Fruit fly (Drosophila melanogaster) whole organism, embryonic: ENCODE data around the gene Ntf-2r.

Experiments used
- Ada2b ChIP-seq: fragments of 200-800 bp; sonication (Bioruptor generic); IDR thresholded peaks from 2 replicates; pipeline ENCODE4 v1.3.6; 2022; ENCODE audit warnings: missing biosample characterization, missing genetic modification characterization
- CG10543 ChIP-seq: fragments of 200-800 bp; sonication (Bioruptor generic); optimal IDR thresholded peaks from 3 replicates; lab custom pipeline; 2017; ENCODE audit warnings: missing biosample characterization, mild to moderate bottlenecking, missing genetic modification characterization, moderate library complexity
- CG10565 ChIP-seq: fragments of 200-800 bp; sonication (Bioruptor generic); optimal IDR thresholded peaks from 3 replicates; lab custom pipeline; 2016; ENCODE audit warnings: missing biosample characterization, mild to moderate bottlenecking, missing genetic modification characterization
- CG12104 ChIP-seq: fragments of 200-800 bp; sonication (Bioruptor generic); optimal IDR thresholded peaks from 3 replicates; lab custom pipeline; 2016; ENCODE audit warnings: missing biosample characterization, missing genetic modification characterization
- CG13894 ChIP-seq: fragments of 200-800 bp; sonication (Bioruptor generic); optimal IDR thresholded peaks from 3 replicates; lab custom pipeline; 2018; ENCODE audit warnings: missing biosample characterization, mild to moderate bottlenecking, missing genetic modification characterization, moderate library complexity
- CG15011 ChIP-seq: fragments of 200-800 bp; sonication (Bioruptor generic); optimal IDR thresholded peaks from 3 replicates; lab custom pipeline; 2018; ENCODE audit warnings: missing biosample characterization, mild to moderate bottlenecking, missing genetic modification characterization
- CG1529 ChIP-seq: fragments of 200-800 bp; sonication (Bioruptor generic); optimal IDR thresholded peaks from 3 replicates; lab custom pipeline; 2018; ENCODE audit warnings: missing biosample characterization, missing genetic modification characterization
- CG15696 ChIP-seq: fragments of 200-800 bp; sonication (Bioruptor generic); optimal IDR thresholded peaks from 2 replicates; lab custom pipeline; 2019; ENCODE audit warnings: missing biosample characterization, mild to moderate bottlenecking, missing genetic modification characterization, moderate library complexity
- CG17359 ChIP-seq: fragments of 200-800 bp; sonication (Bioruptor generic); optimal IDR thresholded peaks from 3 replicates; lab custom pipeline; 2018; ENCODE audit warnings: missing biosample characterization, mild to moderate bottlenecking, missing genetic modification characterization, moderate library complexity
- CG17568 ChIP-seq: fragments of 200-800 bp; sonication (Bioruptor generic); optimal IDR thresholded peaks from 2 replicates; lab custom pipeline; 2018; ENCODE audit warnings: missing biosample characterization, mild to moderate bottlenecking, missing genetic modification characterization, moderate library complexity
- CG17612 ChIP-seq: fragments of 200-800 bp; sonication (Bioruptor generic); IDR thresholded peaks from 2 replicates; pipeline ENCODE4 v1.3.6; 2022; ENCODE audit warnings: missing biosample characterization, missing genetic modification characterization
- CG2875 ChIP-seq: fragments of 200-800 bp; sonication (Bioruptor generic); optimal IDR thresholded peaks from 2 replicates; lab custom pipeline; 2017; ENCODE audit warnings: missing biosample characterization, mild to moderate bottlenecking, missing genetic modification characterization, missing genetic modification reagents
- CG31365 ChIP-seq: fragments of 200-800 bp; sonication (Bioruptor generic); optimal IDR thresholded peaks from 2 replicates; lab custom pipeline; 2018; ENCODE audit warnings: missing biosample characterization, mild to moderate bottlenecking, missing genetic modification characterization
- CG4617 ChIP-seq: fragments of 200-800 bp; sonication (Bioruptor generic); optimal IDR thresholded peaks from 3 replicates; lab custom pipeline; 2016; ENCODE audit warnings: missing biosample characterization, missing genetic modification characterization, borderline replicate concordance
- CG4707 ChIP-seq: fragments of 200-800 bp; sonication (Bioruptor generic); optimal IDR thresholded peaks from 2 replicates; lab custom pipeline; 2018; ENCODE audit warnings: missing biosample characterization, mild to moderate bottlenecking, missing genetic modification characterization, moderate library complexity
- CG6254 ChIP-seq: fragments of 200-800 bp; sonication (Bioruptor generic); optimal IDR thresholded peaks from 3 replicates; lab custom pipeline; 2017; ENCODE audit warnings: mild to moderate bottlenecking, missing biosample characterization, missing genetic modification reagents, missing genetic modification characterization
- CG6791 ChIP-seq: fragments of 200-800 bp; sonication (Bioruptor generic); IDR thresholded peaks from 3 replicates; pipeline ENCODE4 v1.3.6; 2022; ENCODE audit warnings: missing biosample characterization, missing genetic modification characterization; ENCODE audit not compliant: partially characterized antibody
- CG7271 ChIP-seq: fragments of 200-800 bp; sonication (Bioruptor generic); optimal IDR thresholded peaks from 2 replicates; lab custom pipeline; 2018; ENCODE audit warnings: missing biosample characterization, mild to moderate bottlenecking, missing genetic modification characterization, moderate library complexity
- Dip3 ChIP-seq: fragments of 200-800 bp; sonication (Bioruptor generic); optimal IDR thresholded peaks from 3 replicates; lab custom pipeline; 2016; ENCODE audit warnings: missing biosample characterization, missing genetic modification characterization
- E2f2 ChIP-seq: fragments of 200-800 bp; sonication (Bioruptor generic); IDR thresholded peaks from 2 replicates; pipeline ENCODE4 v1.3.6; 2022; ENCODE audit warnings: missing biosample characterization, missing genetic modification characterization
- ERR ChIP-seq: fragments of 200-800 bp; sonication (Bioruptor generic); optimal IDR thresholded peaks from 2 replicates; lab custom pipeline; 2016; ENCODE audit warnings: missing biosample characterization, missing genetic modification characterization
- HHEX ChIP-seq: fragments of 200-800 bp; sonication (Bioruptor generic); optimal IDR thresholded peaks from 3 replicates; lab custom pipeline; 2017; ENCODE audit warnings: missing biosample characterization, mild to moderate bottlenecking, missing genetic modification characterization, missing genetic modification reagents
- HLHmδ ChIP-seq: fragments of 200-800 bp; sonication (Bioruptor generic); optimal IDR thresholded peaks from 2 replicates; lab custom pipeline; 2018; ENCODE audit warnings: missing biosample characterization, mild to moderate bottlenecking, missing genetic modification characterization, moderate library complexity
- Hr78 ChIP-seq, 2 experiments: fragments of 200-800 bp in 1 of 2; fragments of >200 bp in 1 of 2; sonication (Bioruptor generic) in 1 of 2; optimal IDR thresholded peaks; 2 replicates each; lab custom pipeline; 2017 to 2019; ENCODE audit warnings: missing biosample characterization in 2 of 2, missing genetic modification characterization in 2 of 2, mild to moderate bottlenecking in 1 of 2, moderate library complexity in 1 of 2
- Nf-YC ChIP-seq: fragments of 200-800 bp; optimal IDR thresholded peaks from 3 replicates; lab custom pipeline; 2019; ENCODE audit warnings: missing biosample characterization, mild to moderate bottlenecking, missing genetic modification characterization, moderate library complexity
- Opbp ChIP-seq: fragments of 200-800 bp; sonication (Bioruptor generic); IDR thresholded peaks from 3 replicates; pipeline ENCODE4 v1.3.6; 2022; ENCODE audit warnings: missing biosample characterization, missing genetic modification characterization; ENCODE audit not compliant: partially characterized antibody
- Sry-β ChIP-seq: fragments of 200-800 bp; sonication (Bioruptor generic); optimal IDR thresholded peaks from 2 replicates; lab custom pipeline; 2018; ENCODE audit warnings: missing biosample characterization, mild to moderate bottlenecking, missing genetic modification characterization, moderate library complexity
- ac ChIP-seq: fragments of 200-800 bp; sonication (Bioruptor generic); optimal IDR thresholded peaks from 3 replicates; lab custom pipeline; 2017; ENCODE audit warnings: missing biosample characterization, mild to moderate bottlenecking, missing genetic modification characterization
- ara ChIP-seq: fragments of 200-800 bp; sonication (Bioruptor generic); IDR thresholded peaks from 2 replicates; pipeline ENCODE4 v1.3.6; 2022; ENCODE audit warnings: missing biosample characterization, missing genetic modification characterization
- bigmax ChIP-seq: fragments of 200-800 bp; sonication (Bioruptor generic); optimal IDR thresholded peaks from 2 replicates; lab custom pipeline; 2018; ENCODE audit warnings: missing biosample characterization, mild to moderate bottlenecking, missing genetic modification characterization
- chif ChIP-seq, 2 experiments: fragments of 200-800 bp; sonication (Bioruptor generic); optimal IDR thresholded peaks; 3 replicates each; lab custom pipeline; 2016; ENCODE audit warnings: missing biosample characterization in 2 of 2, missing genetic modification characterization in 2 of 2
- chm ChIP-seq: fragments of 200-800 bp; sonication (Bioruptor generic); IDR thresholded peaks from 2 replicates; pipeline ENCODE4 v1.3.6; 2022; ENCODE audit warnings: missing biosample characterization, missing genetic modification characterization
- ci ChIP-seq: fragments of 200-800 bp; sonication (Bioruptor generic); IDR thresholded peaks from 3 replicates; pipeline ENCODE4 v1.3.6; 2022; ENCODE audit warnings: missing biosample characterization, missing genetic modification characterization
- dm ChIP-seq: fragments of 200-800 bp; sonication (Bioruptor generic); optimal IDR thresholded peaks from 3 replicates; lab custom pipeline; 2016; ENCODE audit warnings: missing biosample characterization, missing genetic modification characterization
- eve ChIP-seq, 2 experiments: fragments of >200 bp; optimal IDR thresholded peaks; 2 replicates each; lab custom pipeline; 2017; ENCODE audit warnings: missing biosample characterization in 2 of 2, missing genetic modification characterization in 2 of 2
- fd102C ChIP-seq: fragments of 200-800 bp; sonication (Bioruptor generic); optimal IDR thresholded peaks from 2 replicates; lab custom pipeline; 2018; ENCODE audit warnings: missing biosample characterization, mild to moderate bottlenecking, missing genetic modification characterization, moderate library complexity
- gcm ChIP-seq: fragments of 200-800 bp; sonication (Bioruptor generic); optimal IDR thresholded peaks from 2 replicates; lab custom pipeline; 2019; ENCODE audit warnings: missing biosample characterization, mild to moderate bottlenecking, missing genetic modification characterization, moderate library complexity
- hb ChIP-seq: fragments of 200-800 bp; sonication (Bioruptor generic); IDR thresholded peaks from 3 replicates; pipeline ENCODE4 v1.3.6; 2022; ENCODE audit warnings: missing biosample characterization, missing genetic modification characterization; ENCODE audit not compliant: partially characterized antibody
- hkb ChIP-seq, 2 experiments: fragments of 200-800 bp in 1 of 2; fragments of >200 bp in 1 of 2; sonication (Bioruptor generic) in 1 of 2; IDR thresholded peaks in 1 of 2; optimal IDR thresholded peaks in 1 of 2; 2 replicates each; pipeline versions ENCODE4 v1.3.6 to Lab custom; 2017 to 2022; ENCODE audit warnings: missing biosample characterization in 1 of 2, missing genetic modification characterization in 1 of 2
- jumu ChIP-seq: fragments of 200-800 bp; sonication (Bioruptor generic); optimal IDR thresholded peaks from 3 replicates; lab custom pipeline; 2016; ENCODE audit warnings: missing biosample characterization, missing genetic modification characterization
- oc ChIP-seq: fragments of 200-800 bp; sonication (Bioruptor generic); optimal IDR thresholded peaks from 2 replicates; lab custom pipeline; 2018; ENCODE audit warnings: missing biosample characterization, mild to moderate bottlenecking, missing genetic modification characterization, moderate library complexity
- org-1 ChIP-seq: fragments of 200-800 bp; sonication (Bioruptor generic); optimal IDR thresholded peaks from 2 replicates; lab custom pipeline; 2017; ENCODE audit warnings: missing biosample characterization, missing genetic modification characterization
- otp ChIP-seq: fragments of 200-800 bp; sonication (Bioruptor generic); IDR thresholded peaks from 3 replicates; pipeline ENCODE4, ENCODE4 v1.3.6; 2022; ENCODE audit warnings: missing biosample characterization, missing genetic modification characterization
- phol ChIP-seq: fragments of 200-800 bp; sonication (Bioruptor generic); optimal IDR thresholded peaks from 3 replicates; lab custom pipeline; 2018; ENCODE audit warnings: missing biosample characterization, mild to moderate bottlenecking, missing genetic modification characterization, moderate library complexity
- pzg ChIP-seq: fragments of 200-800 bp; sonication (Bioruptor generic); optimal IDR thresholded peaks from 3 replicates; lab custom pipeline; 2018; ENCODE audit warnings: missing biosample characterization, mild to moderate bottlenecking, missing genetic modification characterization, moderate library complexity
- so ChIP-seq: fragments of 200-800 bp; sonication (Bioruptor generic); IDR thresholded peaks from 3 replicates; pipeline ENCODE4 v1.3.6; 2022; ENCODE audit warnings: missing biosample characterization, missing genetic modification characterization
- sob ChIP-seq: fragments of 200-800 bp; sonication (Bioruptor generic); IDR thresholded peaks from 2 replicates; pipeline ENCODE4 v1.3.6; 2022; ENCODE audit warnings: missing biosample characterization, missing genetic modification characterization
- vnd ChIP-seq: fragments of 200-800 bp; sonication (Bioruptor generic); IDR thresholded peaks from 3 replicates; pipeline ENCODE4 v1.3.6; 2022; ENCODE audit warnings: missing biosample characterization, missing genetic modification characterization; ENCODE audit not compliant: partially characterized antibody
- wek ChIP-seq: fragments of 200-800 bp; sonication (Bioruptor generic); optimal IDR thresholded peaks from 3 replicates; lab custom pipeline; 2018; ENCODE audit warnings: missing biosample characterization, mild to moderate bottlenecking, missing genetic modification characterization, moderate library complexity

Ntf-2r gene

DNA sequence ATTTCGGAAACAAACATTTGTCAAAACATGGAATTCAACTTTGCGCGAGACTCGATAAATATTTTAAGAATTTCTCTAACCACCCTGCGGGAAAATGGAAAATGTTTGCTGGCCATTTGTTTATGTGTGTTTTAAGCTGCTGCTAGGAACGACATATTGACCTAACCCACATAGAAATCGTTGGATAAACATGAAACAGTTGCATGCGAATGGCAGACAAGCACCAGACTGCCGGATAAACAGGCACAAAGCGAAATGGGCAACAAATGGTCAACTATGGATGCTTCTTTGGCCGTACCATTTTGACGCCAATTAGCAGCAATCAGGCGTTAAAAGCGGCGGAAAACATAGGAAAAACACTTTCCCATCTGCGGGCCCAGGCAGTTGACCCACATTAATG lies 42.4 kb downstream of the Ntf-2r start (continued):
- peak; percentile 48 for TF ChIP-seq CG1529 (GFP tag; lab: Kevin White, UChicago)
- TF ChIP-seq ac (GFP tag; lab: Kevin White, UChicago), result peak; percentile 48
- TF ChIP-seq CG10565 (GFP tag; lab: Kevin White, UChicago), result no peak
- TF ChIP-seq org-1 (GFP tag; lab: Kevin White, UChicago), result peak; percentile 23
- no peak for TF ChIP-seq so
- no peak for TF ChIP-seq CG12104
- TF ChIP-seq CG6254 (GFP tag; lab: Kevin White, UChicago), result peak; percentile 26
- peak in 1 of 2 experiments; percentile 13 for TF ChIP-seq Hr78 (GFP tag; optimal IDR thresholded peaks at IDR 0.05; lab: Kevin White, UChicago)
- TF ChIP-seq CG17359 (tag; lab: Kevin White, UChicago), result peak; percentile 53
- peak; percentile 37; the same call in 1 of the 3 replicates for TF ChIP-seq otp
- TF ChIP-seq HLHmδ (GFP tag; lab: Kevin White, UChicago), result peak; percentile 47
- TF ChIP-seq CG4707 (GFP tag; lab: Kevin White, UChicago), result peak; percentile 45
- no peak for TF ChIP-seq hkb (optimal IDR thresholded peaks at IDR 0.05; lab: Kevin White, UChicago)
- 0 out of 2 replicates have a peak, but pooled peaks have one; percentile 38 for TF ChIP-seq hkb (GFP tag; IDR thresholded peaks at IDR 0.05; lab: Robert Waterston, UW)
- no peak for TF ChIP-seq jumu (GFP tag; lab: Kevin White, UChicago)
- TF ChIP-seq Ada2b (GFP tag; lab: Robert Waterston, UW), result no peak
- 0 out of 2 replicates have a peak, but pooled peaks have one; percentile 29 for TF ChIP-seq ara (GFP tag; lab: Robert Waterston, UW)
- no peak for TF ChIP-seq CG4617
- peak; percentile 8 for TF ChIP-seq CG31365 (tag; lab: Kevin White, UChicago)
- peak; percentile 51 for TF ChIP-seq CG15696 (tag; lab: Kevin White, UChicago)
- peak; percentile 32; the same call in 1 of the 2 replicates for TF ChIP-seq chm (GFP tag; lab: Robert Waterston, UW)
- no peak for TF ChIP-seq sob (GFP tag; lab: Robert Waterston, UW)
- peak; percentile 20 for TF ChIP-seq oc
- no peak for TF ChIP-seq Opbp (GFP tag; lab: Robert Waterston, UW)
- TF ChIP-seq ci (GFP tag; lab: Robert Waterston, UW), result peak; percentile 66; the same call in 2 of the 3 replicates
- peak; percentile 2 for TF ChIP-seq HHEX (GFP tag; lab: Kevin White, UChicago)
- TF ChIP-seq Sry-β (GFP tag; lab: Kevin White, UChicago), result peak; percentile 19
- TF ChIP-seq CG2875 (GFP tag; lab: Kevin White, UChicago), result peak; percentile 57
- TF ChIP-seq gcm (GFP tag; lab: Kevin White, UChicago), result peak; percentile 7
- TF ChIP-seq chif (GFP tag; optimal IDR thresholded peaks at IDR 0.05; lab: Kevin White, UChicago), result peak in 1 of 2 experiments; percentile 6
- no peak for TF ChIP-seq Dip3
- TF ChIP-seq wek (GFP tag; lab: Kevin White, UChicago), result peak; percentile 59
- TF ChIP-seq CG17612 (GFP tag; lab: Robert Waterston, UW), result no peak

dm6 chr2L:18499900-18500299 lies 45.5 kb downstream of the Ntf-2r start:
- TF ChIP-seq Hr78 (GFP tag; optimal IDR thresholded peaks at IDR 0.05; lab: Kevin White, UChicago), result peak in 1 of 2 experiments; percentile 75
- no peak for TF ChIP-seq CG7271
- no peak for TF ChIP-seq E2f2 (GFP tag; lab: Robert Waterston, UW)
- peak; percentile 13 for TF ChIP-seq phol (tag; lab: Kevin White, UChicago)
- TF ChIP-seq eve (GFP tag; optimal IDR thresholded peaks at IDR 0.05; lab: Kevin White, UChicago), result peak in 1 of 2 experiments; percentile 41
- no peak for TF ChIP-seq vnd (GFP tag; lab: Robert Waterston, UW)
- no peak for TF ChIP-seq ERR (GFP tag; lab: Kevin White, UChicago)
- TF ChIP-seq CG15011 (GFP tag; lab: Kevin White, UChicago), result no peak
- TF ChIP-seq dm (GFP tag; lab: Kevin White, UChicago), result no peak
- TF ChIP-seq fd102C (GFP tag; lab: Kevin White, UChicago), result no peak
- TF ChIP-seq CG10543 (GFP tag; lab: Kevin White, UChicago), result no peak
- TF ChIP-seq CG13894 (tag; lab: Kevin White, UChicago), result no peak
- no peak for TF ChIP-seq Nf-YC (tag; lab: Kevin White, UChicago)
- no peak for TF ChIP-seq CG6791 (GFP tag; lab: Robert Waterston, UW)
- no peak for TF ChIP-seq hb (GFP tag; lab: Robert Waterston, UW)
- no peak for TF ChIP-seq bigmax
- TF ChIP-seq CG17568 (GFP tag; lab: Kevin White, UChicago), result no peak
- TF ChIP-seq pzg (GFP tag; lab: Kevin White, UChicago), result no peak
